Worm (Caenorhabditis elegans) whole organism, young adult: ENCODE measurements around the gene msp-33.
"Not testable (repeated sequence)": the region's sequence is repeated elsewhere in the genome, so short reads cannot be mapped to it uniquely, and the experiment has no call there.

Experiments used
- F49E8.2 ChIP-seq: sonication (generic microtip); optimal IDR thresholded peaks from 3 replicates; lab custom pipeline; 2017; ENCODE audit warnings: missing genetic modification characterization, mild to moderate bottlenecking, missing compliant biosample characterization, antibody characterized with exemption, moderate library complexity; ENCODE audit not compliant: insufficient read depth
- cebp-2 ChIP-seq: fragments of 200-800 bp; sonication (Bioruptor generic); IDR thresholded peaks from 2 replicates; pipeline ENCODE4 v1.3.6; 2022; ENCODE audit warnings: missing genetic modification characterization, missing compliant biosample characterization
- die-1 ChIP-seq: sonication (generic microtip); optimal IDR thresholded peaks from 2 replicates; lab custom pipeline; 2016; ENCODE audit warnings: missing genotype, mild to moderate bottlenecking, missing genetic modification characterization, missing compliant biosample characterization
- dox-1 ChIP-seq: fragments of 200-800 bp; sonication (Bioruptor generic); IDR thresholded peaks from 2 replicates; pipeline ENCODE4 v1.3.6; 2022; ENCODE audit warnings: missing genetic modification reagents, missing genetic modification characterization, missing compliant biosample characterization
- ets-4 ChIP-seq: fragments of 200-800 bp; sonication (Bioruptor generic); optimal IDR thresholded peaks from 2 replicates; lab custom pipeline; 2018; ENCODE audit warnings: mild to moderate bottlenecking, missing genetic modification characterization, missing compliant biosample characterization
- him-1 ChIP-seq: sonication (generic microtip); optimal IDR thresholded peaks from 2 replicates; lab custom pipeline; 2016; ENCODE audit warnings: missing genotype, missing genetic modification reagents, missing genetic modification characterization, missing compliant biosample characterization
- nhr-80 ChIP-seq: sonication (generic microtip); optimal IDR thresholded peaks from 2 replicates; lab custom pipeline; 2016; ENCODE audit warnings: missing genetic modification characterization, missing compliant biosample characterization
- nhr-90 ChIP-seq: sonication (generic microtip); optimal IDR thresholded peaks from 2 replicates; lab custom pipeline; 2016; ENCODE audit warnings: missing genotype, mild to moderate bottlenecking, missing genetic modification characterization, missing compliant biosample characterization
- snpc-4 ChIP-seq, 5 experiments: fragments of 150-350 bp in 1 of 5; sonication (generic microtip) in 4 of 5; optimal IDR thresholded peaks; 2 replicates each; lab custom pipeline; 2014 to 2018; ENCODE audit warnings: missing genetic modification characterization in 5 of 5, missing biosample characterization in 3 of 5, antibody characterized with exemption in 2 of 5, mild to moderate bottlenecking in 2 of 5, missing compliant biosample characterization in 2 of 5, missing genotype in 2 of 5, moderate library complexity in 2 of 5, missing genetic modification reagents in 1 of 5
- somi-1 ChIP-seq: fragments of 200-800 bp; sonication (Bioruptor generic); optimal IDR thresholded peaks from 2 replicates; lab custom pipeline; 2018; ENCODE audit warnings: mild to moderate bottlenecking, missing genetic modification characterization, missing compliant biosample characterization

DNA sequence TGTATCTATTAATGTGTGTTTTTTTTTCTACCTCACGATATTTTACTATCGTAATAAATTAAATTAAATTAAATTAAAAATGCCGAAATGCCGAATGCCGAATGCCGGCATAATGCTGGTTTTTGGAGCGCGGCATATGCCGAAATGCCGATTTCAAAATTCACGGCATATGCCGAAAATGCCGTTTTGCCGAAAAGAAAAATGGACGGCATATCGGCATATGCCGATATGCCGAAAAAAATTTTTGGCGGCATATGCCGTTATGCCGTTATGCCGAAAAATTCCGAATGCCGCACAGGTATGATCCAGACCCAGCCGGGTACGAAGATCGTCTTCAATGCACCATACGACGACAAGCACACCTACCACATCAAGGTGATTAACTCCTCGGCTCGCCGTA, 6.0 kb upstream of the msp-33 start, which contains the start of gene msp-32:
- TF ChIP-seq somi-1 (GFP tag; lab: Kevin White, UChicago); nhr-80 (tag; lab: Kevin White, UChicago); die-1 (tag; lab: Kevin White, UChicago); F49E8.2 (tag; lab: Kevin White, UChicago); nhr-90 (tag; lab: Kevin White, UChicago); ets-4; snpc-4 (GFP tag; optimal IDR thresholded peaks at IDR 0.05; lab: Kevin White, UChicago); snpc-4 (tag; optimal IDR thresholded peaks at IDR 0.05; lab: Kevin White, UChicago); him-1; cebp-2 (GFP tag; lab: Robert Waterston, UW); dox-1: not testable (repeated sequence)
